Fruit fly (Drosophila melanogaster) whole organism, adult: ENCODE data around the gene CG18213.

Experiments used
- CG11617 ChIP-seq: fragments of 200-800 bp; sonication (Bioruptor generic); optimal IDR thresholded peaks from 2 replicates; lab custom pipeline; 2017; ENCODE audit warnings: mild to moderate bottlenecking, missing biosample characterization, missing genetic modification reagents, missing genetic modification characterization
- CG12768 ChIP-seq: fragments of 200-800 bp; sonication (Bioruptor generic); optimal IDR thresholded peaks from 2 replicates; lab custom pipeline; 2017; ENCODE audit warnings: missing biosample characterization, missing genetic modification characterization, mild to moderate bottlenecking, moderate library complexity, missing genetic modification reagents
- CG14711 ChIP-seq: fragments of 200-800 bp; sonication (Bioruptor generic); optimal IDR thresholded peaks from 2 replicates; lab custom pipeline; 2018; ENCODE audit warnings: missing biosample characterization, mild to moderate bottlenecking, missing genetic modification characterization, moderate library complexity
- CG1620 ChIP-seq: fragments of 200-800 bp; sonication (Bioruptor generic); optimal IDR thresholded peaks from 2 replicates; lab custom pipeline; 2016; ENCODE audit warnings: missing biosample characterization, missing genetic modification characterization
- CG33017 ChIP-seq: fragments of 200-800 bp; sonication (Bioruptor generic); optimal IDR thresholded peaks from 2 replicates; lab custom pipeline; 2018; ENCODE audit warnings: missing biosample characterization, mild to moderate bottlenecking, missing genetic modification characterization, moderate library complexity
- CG5204 ChIP-seq: fragments of 200-800 bp; sonication (Bioruptor generic); optimal IDR thresholded peaks from 2 replicates; lab custom pipeline; 2016; ENCODE audit warnings: missing biosample characterization, missing genetic modification characterization
- CG7045 ChIP-seq: fragments of 200-800 bp; sonication (Bioruptor generic); optimal IDR thresholded peaks from 2 replicates; lab custom pipeline; 2017; ENCODE audit warnings: missing biosample characterization, mild to moderate bottlenecking, missing genetic modification characterization
- CG7101 ChIP-seq: fragments of 200-800 bp; sonication (Bioruptor generic); optimal IDR thresholded peaks from 2 replicates; lab custom pipeline; 2018; ENCODE audit warnings: missing biosample characterization, mild to moderate bottlenecking, missing genetic modification characterization, moderate library complexity
- Clk ChIP-seq: fragments of 200-800 bp; sonication (Bioruptor generic); optimal IDR thresholded peaks from 2 replicates; lab custom pipeline; 2017; ENCODE audit warnings: missing biosample characterization, missing genetic modification characterization
- Crg-1 ChIP-seq: fragments of 200-800 bp; sonication (Bioruptor generic); optimal IDR thresholded peaks from 2 replicates; lab custom pipeline; 2016; ENCODE audit warnings: missing biosample characterization, missing genetic modification characterization
- Hr96 ChIP-seq: fragments of 200-800 bp; sonication (Bioruptor generic); optimal IDR thresholded peaks from 2 replicates; lab custom pipeline; 2016; ENCODE audit warnings: missing biosample characterization, missing genetic modification characterization
- Mnt ChIP-seq: fragments of 200-800 bp; sonication (Bioruptor generic); optimal IDR thresholded peaks from 2 replicates; lab custom pipeline; 2016; ENCODE audit warnings: missing biosample characterization, mild to moderate bottlenecking, missing genetic modification characterization
- bab1 ChIP-seq: fragments of 200-800 bp; sonication (Bioruptor generic); optimal IDR thresholded peaks from 3 replicates; lab custom pipeline; 2019; ENCODE audit warnings: missing biosample characterization, mild to moderate bottlenecking, missing genetic modification characterization, moderate library complexity
- cic ChIP-seq: fragments of 200-800 bp; sonication (Bioruptor generic); optimal IDR thresholded peaks from 2 replicates; lab custom pipeline; 2017; ENCODE audit warnings: missing biosample characterization, mild to moderate bottlenecking, missing genetic modification characterization, moderate library complexity
- cnc ChIP-seq, 2 experiments: fragments of >200 bp; optimal IDR thresholded peaks; 2 replicates each; lab custom pipeline; 2017
- kay ChIP-seq: fragments of 200-800 bp; sonication (Bioruptor generic); peaks from one replicate; lab custom pipeline; 2016; ENCODE audit warnings: missing biosample characterization, missing genetic modification characterization, borderline replicate concordance
- ovo ChIP-seq: fragments of 200-800 bp; sonication (Bioruptor generic); optimal IDR thresholded peaks from 2 replicates; lab custom pipeline; 2016; ENCODE audit warnings: missing biosample characterization, missing genetic modification characterization
- pad ChIP-seq: fragments of 200-800 bp; sonication (Bioruptor generic); optimal IDR thresholded peaks from 3 replicates; lab custom pipeline; 2017; ENCODE audit warnings: missing biosample characterization, missing genetic modification characterization, mild to moderate bottlenecking, moderate library complexity, missing genetic modification reagents
- tj ChIP-seq: fragments of 200-800 bp; sonication (Bioruptor generic); optimal IDR thresholded peaks from 3 replicates; lab custom pipeline; 2017; ENCODE audit warnings: missing biosample characterization, mild to moderate bottlenecking, missing genetic modification characterization, moderate library complexity
- toe ChIP-seq: fragments of 200-800 bp; sonication (Bioruptor generic); optimal IDR thresholded peaks from 2 replicates; lab custom pipeline; 2016; ENCODE audit warnings: missing biosample characterization, missing genetic modification characterization

Gene CG18213

dm6 chr3R:17029796-17030195 lies 10.2 kb downstream of the CG18213 start:
- TF ChIP-seq Mnt (GFP tag; lab: Kevin White, UChicago): no peak
- no peak for TF ChIP-seq toe (GFP tag; lab: Kevin White, UChicago)
- no peak for TF ChIP-seq CG12768 (GFP tag; lab: Kevin White, UChicago)
- TF ChIP-seq cnc (optimal IDR thresholded peaks at IDR 0.05; lab: Kevin White, UChicago): no peak
- no peak for TF ChIP-seq CG1620 (GFP tag; lab: Kevin White, UChicago)
- no peak for TF ChIP-seq cic
- no peak for TF ChIP-seq CG7045
- TF ChIP-seq bab1: no peak
- TF ChIP-seq CG33017: no peak
- no peak for TF ChIP-seq CG7101 (tag; lab: Kevin White, UChicago)
- no peak for TF ChIP-seq Hr96 (GFP tag; lab: Kevin White, UChicago)
- TF ChIP-seq pad (GFP tag; lab: Kevin White, UChicago): no peak

dm6 chr3R:17028393-17028792 lies 11.6 kb downstream of the CG18213 start, which contains the start of gene CG5225:
Gene CG5225, plus strand, starts transcription at chr3R:17028693.
- no peak for TF ChIP-seq CG1620 (GFP tag; lab: Kevin White, UChicago)
- TF ChIP-seq cnc (optimal IDR thresholded peaks at IDR 0.05; lab: Kevin White, UChicago): no peak
- TF ChIP-seq tj: no peak
- no peak for TF ChIP-seq cic
- no peak for TF ChIP-seq CG7101 (tag; lab: Kevin White, UChicago)
- TF ChIP-seq CG14711 (tag; lab: Kevin White, UChicago): no peak
- TF ChIP-seq CG5204 (GFP tag; lab: Kevin White, UChicago): no peak
- no peak for TF ChIP-seq Hr96 (GFP tag; lab: Kevin White, UChicago)
- no peak for TF ChIP-seq CG11617 (GFP tag; lab: Kevin White, UChicago)
- TF ChIP-seq kay: no peak
- TF ChIP-seq bab1: no peak
- TF ChIP-seq CG33017: no peak
- TF ChIP-seq Crg-1 (GFP tag; lab: Kevin White, UChicago): no peak
- no peak for TF ChIP-seq Clk
- no peak for TF ChIP-seq toe (GFP tag; lab: Kevin White, UChicago)

dm6 chr3R:17020956-17021355 lies 19.0 kb downstream of the CG18213 start, which contains the start of gene Adsl:
Gene Adsl, minus strand, starts transcription at chr3R:17021120.
- TF ChIP-seq CG1620 (GFP tag; lab: Kevin White, UChicago): peak; percentile 18
- TF ChIP-seq toe (GFP tag; lab: Kevin White, UChicago): no peak
- peak; percentile 65 for TF ChIP-seq CG11617 (GFP tag; lab: Kevin White, UChicago)
- peak; percentile 85 for TF ChIP-seq bab1
- no peak for TF ChIP-seq cic
- peak; percentile 51 for TF ChIP-seq ovo (GFP tag; lab: Kevin White, UChicago)
- no peak for TF ChIP-seq cnc (optimal IDR thresholded peaks at IDR 0.05; lab: Kevin White, UChicago)
- TF ChIP-seq CG33017: peak; percentile 56
- no peak for TF ChIP-seq CG12768 (GFP tag; lab: Kevin White, UChicago)
- TF ChIP-seq CG5204 (GFP tag; lab: Kevin White, UChicago): no peak
- TF ChIP-seq Hr96 (GFP tag; lab: Kevin White, UChicago): peak; percentile 18
- TF ChIP-seq tj: peak; percentile 28
- peak; percentile 24 for TF ChIP-seq CG7045
- TF ChIP-seq CG14711 (tag; lab: Kevin White, UChicago): peak; percentile 23
- no peak for TF ChIP-seq Clk
- TF ChIP-seq CG7101 (tag; lab: Kevin White, UChicago): peak; percentile 59
- TF ChIP-seq Crg-1 (GFP tag; lab: Kevin White, UChicago): no peak
- peak; percentile 84 for TF ChIP-seq Mnt (GFP tag; lab: Kevin White, UChicago)
- peak; percentile 46 for TF ChIP-seq pad (GFP tag; lab: Kevin White, UChicago)
- TF ChIP-seq kay: peak; percentile 82

dm6 chr3R:17018902-17019527 lies 21.0 kb downstream of the CG18213 start:
- no peak for TF ChIP-seq CG11617 (GFP tag; lab: Kevin White, UChicago)
- peak; percentile 7 for TF ChIP-seq CG5204 (GFP tag; lab: Kevin White, UChicago)
- TF ChIP-seq kay: peak; percentile 36

dm6 chr3R:17016193-17016592 lies 23.8 kb downstream of the CG18213 start:
- TF ChIP-seq CG11617 (GFP tag; lab: Kevin White, UChicago) (no peak), Clk (no peak), tj (no peak), bab1 (no peak), ovo (GFP tag; lab: Kevin White, UChicago) (no peak), CG7101 (tag; lab: Kevin White, UChicago) (no peak), cnc (optimal IDR thresholded peaks at IDR 0.05; lab: Kevin White, UChicago) (no peak), Crg-1 (GFP tag; lab: Kevin White, UChicago) (no peak), CG7045 (no peak), Mnt (GFP tag; lab: Kevin White, UChicago) (no peak), cic (no peak)

- TF ChIP-seq CG7101 (tag; lab: Kevin White, UChicago): no peak
These were observed 25.7 kb downstream of the CG18213 start, which contains the start of gene Pxd for dm6 chr3R:17014276-17014675. Gene Pxd, plus strand, starts transcription at chr3R:17014576.

- TF ChIP-seq Clk (no peak), pad (GFP tag; lab: Kevin White, UChicago) (no peak), bab1 (no peak), Hr96 (GFP tag; lab: Kevin White, UChicago) (no peak), toe (GFP tag; lab: Kevin White, UChicago) (no peak), CG7045 (no peak), kay (no peak)
These were observed 31.4 kb downstream of the CG18213 start for dm6 chr3R:17008675-17009022.
